Worm (Caenorhabditis elegans): ENCODE measurements around the gene K09E2.2.

Gene K09E2.2

DNA sequence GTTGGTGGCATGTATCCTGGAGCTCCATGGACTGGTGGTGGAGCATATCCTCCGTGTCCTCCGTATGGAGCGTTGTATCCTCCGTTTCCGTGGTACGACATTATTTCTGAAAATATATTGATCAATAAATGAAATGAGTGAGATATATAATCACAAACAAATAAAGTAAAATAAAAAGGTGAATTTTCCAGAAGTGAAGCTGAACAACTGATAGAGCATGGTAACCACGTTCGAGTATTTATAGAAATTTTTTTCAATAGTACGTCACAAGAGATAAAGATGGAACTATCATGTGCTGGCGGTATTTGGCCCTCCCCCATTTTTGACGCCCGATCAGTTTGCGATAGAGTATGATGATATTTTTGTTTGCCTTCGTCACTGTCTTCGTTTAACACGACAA is 44.0 kb downstream of the K09E2.2 start, which contains the start of gene F53A9.7:
Gene F53A9.7, minus strand, starts transcription at position 101 of the 400 bp plus-strand sequence.
- TF ChIP-seq pha-4 (tag; optimal IDR thresholded peaks at IDR 0.05), result peak; percentile 16
- TF ChIP-seq nhr-43 (tag; optimal IDR thresholded peaks at IDR 0.05; ENCODE audit: poor library complexity, severe bottlenecking), result no peak
- peak; percentile 33 for TF ChIP-seq elt-2 (tag; optimal IDR thresholded peaks at IDR 0.05)

DNA sequence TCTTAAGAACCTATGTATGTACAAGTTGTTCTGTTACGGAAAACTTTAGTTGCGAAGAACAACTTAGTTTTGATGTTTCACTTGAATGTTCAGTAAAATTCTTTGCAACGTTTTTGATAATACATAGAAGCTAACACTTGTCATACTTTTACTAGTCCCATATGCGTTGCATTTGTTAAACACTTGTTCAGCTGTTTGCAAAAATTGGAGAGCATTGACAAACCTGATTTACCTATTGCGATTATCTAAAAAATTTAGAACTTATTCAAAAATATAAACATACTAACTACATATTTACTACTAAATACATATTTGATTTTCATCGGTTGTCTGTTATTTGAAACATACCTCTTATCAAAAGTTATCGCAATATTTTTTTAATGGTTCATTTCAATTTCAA is 45.3 kb downstream of the K09E2.2 start:
- no peak for TF ChIP-seq jun-1 (tag; optimal IDR thresholded peaks at IDR 0.05)
- peak; percentile 40 for TF ChIP-seq pha-4 (tag; optimal IDR thresholded peaks at IDR 0.05)

DNA sequence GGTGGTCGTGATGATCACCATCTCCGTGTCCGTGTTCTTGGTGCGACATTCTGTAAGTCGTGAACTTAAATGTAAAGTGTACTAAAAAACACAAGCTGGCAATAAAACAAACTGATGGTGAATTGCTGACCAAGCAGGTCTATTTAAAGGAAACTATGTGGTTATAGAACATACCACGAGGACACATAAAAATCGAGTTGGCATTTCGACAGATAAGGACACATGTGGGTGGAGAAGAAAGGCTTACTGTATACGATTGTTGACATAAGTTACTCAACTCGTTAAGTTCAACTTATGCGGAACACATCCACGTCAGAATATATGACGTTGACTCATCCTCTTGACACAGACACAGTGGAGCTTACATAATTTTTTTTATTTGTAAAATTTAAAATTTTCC is 46.0 kb downstream of the K09E2.2 start, which contains the start of gene F53A9.8:
Gene F53A9.8, minus strand, starts transcription at position 49 of the 400 bp plus-strand sequence.
- TF ChIP-seq unc-39 (tag; optimal IDR thresholded peaks at IDR 0.05), result no peak
- peak; percentile 61 for TF ChIP-seq pqm-1 (tag; optimal IDR thresholded peaks at IDR 0.05)
- peak; percentile 75 for TF ChIP-seq elt-2 (tag; optimal IDR thresholded peaks at IDR 0.05)
- peak; percentile 71 for TF ChIP-seq pha-4 (tag; optimal IDR thresholded peaks at IDR 0.05)
- TF ChIP-seq nhr-12 (tag; optimal IDR thresholded peaks at IDR 0.05), result no peak

DNA sequence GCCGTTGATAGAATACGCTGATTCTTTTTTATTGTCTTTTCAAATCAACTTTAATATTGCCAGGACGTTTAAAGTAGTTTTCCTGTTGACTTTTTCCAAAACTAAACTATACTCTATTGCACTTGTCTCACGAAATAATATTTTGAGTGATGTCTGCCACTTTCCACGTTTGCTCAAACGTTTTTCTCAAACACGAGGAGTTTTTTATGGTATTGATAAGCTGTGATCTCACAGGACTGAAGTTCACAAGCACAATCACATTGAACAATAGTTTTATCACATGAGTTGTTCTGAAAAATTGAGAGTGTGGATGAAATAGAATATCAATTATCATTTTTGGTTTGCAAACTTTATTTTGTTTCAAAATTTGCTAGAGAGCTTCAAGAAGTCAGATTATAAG is 47.0 kb downstream of the K09E2.2 start:
- peak; percentile 67 for TF ChIP-seq pha-4 (tag; optimal IDR thresholded peaks at IDR 0.05)
- TF ChIP-seq elt-2 (tag; optimal IDR thresholded peaks at IDR 0.05), result peak; percentile 78
- no peak for TF ChIP-seq ceh-82 (tag; optimal IDR thresholded peaks at IDR 0.05)
- TF ChIP-seq pqm-1 (tag; optimal IDR thresholded peaks at IDR 0.05), result peak; percentile 13

DNA sequence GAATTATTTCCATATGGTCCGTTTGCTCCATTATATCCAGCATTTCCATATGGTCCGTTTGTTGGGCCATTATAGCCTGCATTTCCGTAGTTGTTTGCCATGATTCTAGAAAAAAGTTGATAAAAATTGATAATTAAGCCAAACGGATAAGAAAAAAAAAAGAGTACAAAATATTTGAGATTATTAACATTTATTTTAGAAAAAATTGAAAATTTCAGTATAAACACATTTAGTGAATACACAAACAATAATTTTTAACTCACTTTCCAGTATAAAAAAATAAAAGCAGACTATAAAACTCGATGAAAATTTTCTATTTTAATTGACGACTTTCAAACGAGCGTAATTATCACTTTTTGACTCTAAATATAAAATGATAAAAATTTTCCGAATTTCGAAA is 47.8 kb downstream of the K09E2.2 start, which contains the start of gene F53A9.9:
Gene F53A9.9, minus strand, starts transcription at position 101 of the 400 bp plus-strand sequence.
- TF ChIP-seq skn-1 (tag; optimal IDR thresholded peaks at IDR 0.05) (no peak), fos-1 (tag; optimal IDR thresholded peaks at IDR 0.05) (no peak)

DNA sequence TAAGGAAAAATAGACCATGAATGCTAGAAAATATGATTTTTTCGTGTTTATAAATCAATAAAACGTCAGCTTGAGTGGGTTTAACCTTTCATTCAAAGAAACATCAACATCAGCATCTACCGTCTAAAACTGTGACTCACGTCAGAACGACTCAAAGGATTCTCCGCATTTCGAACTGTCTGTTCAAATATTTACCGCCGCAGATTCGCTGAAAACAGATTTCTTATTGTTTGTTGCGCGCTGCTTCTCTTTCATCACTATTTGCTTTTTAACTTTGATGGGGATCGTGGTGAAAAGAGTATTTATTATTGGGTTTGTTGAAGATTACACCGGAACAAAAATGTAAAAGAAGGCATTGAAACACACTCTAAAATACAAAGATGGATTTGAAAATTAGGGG is 48.4 kb downstream of the K09E2.2 start:
- no peak for TF ChIP-seq elt-3 (tag; optimal IDR thresholded peaks at IDR 0.05)
- TF ChIP-seq pha-4 (tag; optimal IDR thresholded peaks at IDR 0.05), result peak; percentile 91
- TF ChIP-seq pqm-1 (tag; optimal IDR thresholded peaks at IDR 0.05), result no peak

DNA sequence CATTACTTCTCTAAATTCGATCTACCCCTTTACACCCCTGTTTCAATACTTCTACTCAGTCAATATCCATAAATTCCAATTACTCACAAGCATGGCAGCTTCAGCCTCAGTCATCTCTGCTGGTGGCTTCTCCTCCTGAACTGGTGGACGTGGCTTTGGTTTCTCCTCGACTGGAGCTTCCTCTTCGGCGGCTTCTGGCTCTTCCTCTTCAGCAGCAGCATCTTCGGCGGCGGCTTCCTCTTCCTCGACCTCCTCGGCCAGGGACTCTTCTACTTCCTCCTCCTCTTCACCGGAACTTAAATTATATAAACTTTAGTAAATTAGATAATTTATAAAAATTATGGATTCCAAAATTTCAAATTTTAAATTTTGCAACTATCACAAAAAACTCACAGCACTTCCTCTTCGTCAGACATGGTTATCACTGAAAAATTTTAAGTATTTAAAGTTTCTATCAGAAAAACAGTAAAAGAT is 50.3 kb downstream of the K09E2.2 start, which contains the start of gene tnt-2:
Gene tnt-2, minus strand, starts transcription at position 424 of the 474 bp plus-strand sequence.
- TF ChIP-seq egl-5 (tag; optimal IDR thresholded peaks at IDR 0.05) (no peak), aly-2 (tag; optimal IDR thresholded peaks at IDR 0.05) (no peak), ztf-11 (tag; optimal IDR thresholded peaks at IDR 0.05) (no peak), elt-3 (tag; optimal IDR thresholded peaks at IDR 0.05) (no peak), fos-1 (tag; optimal IDR thresholded peaks at IDR 0.05) (no peak), mdl-1 (tag; optimal IDR thresholded peaks at IDR 0.05) (no peak), egl-27 (tag; optimal IDR thresholded peaks at IDR 0.05) (no peak)

DNA sequence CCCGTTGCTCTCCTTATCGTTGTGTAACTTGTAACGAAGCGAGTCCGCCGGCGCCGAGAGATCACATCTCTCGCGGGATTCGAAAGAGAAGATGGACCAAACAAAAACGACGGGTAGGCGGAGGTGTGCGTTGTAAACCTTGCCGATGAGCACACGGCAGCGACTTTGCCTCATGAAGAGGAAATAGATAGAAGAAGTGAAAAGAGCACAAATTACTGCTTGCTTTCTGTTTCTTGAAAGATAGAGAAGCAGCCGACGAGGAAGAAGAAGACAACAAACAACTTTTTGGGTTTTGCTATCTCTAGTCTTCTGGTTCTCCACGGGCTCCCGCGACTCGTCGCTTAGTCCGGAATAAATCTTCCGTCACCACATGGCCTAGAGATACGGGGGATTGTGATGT is 51.0 kb downstream of the K09E2.2 start:
- no peak for TF ChIP-seq pqm-1 (tag; optimal IDR thresholded peaks at IDR 0.05)
- no peak for TF ChIP-seq aly-2 (tag; optimal IDR thresholded peaks at IDR 0.05)
- no peak for TF ChIP-seq daf-12 (tag; optimal IDR thresholded peaks at IDR 0.05)
- no peak for TF ChIP-seq lsy-12 (tag; optimal IDR thresholded peaks at IDR 0.05)
- TF ChIP-seq hmg-11 (tag; optimal IDR thresholded peaks at IDR 0.05), result no peak
- peak; percentile 49 for TF ChIP-seq nfya-1 (tag; optimal IDR thresholded peaks at IDR 0.05; ENCODE audit: insufficient read depth)
- peak; percentile 56 for TF ChIP-seq nhr-11 (tag; optimal IDR thresholded peaks at IDR 0.05)
- TF ChIP-seq snpc-4 (tag; optimal IDR thresholded peaks at IDR 0.05), result peak; percentile 26
- TF ChIP-seq fkh-2 (tag; optimal IDR thresholded peaks at IDR 0.05), result peak; percentile 30
- no peak for TF ChIP-seq nhr-43 (tag; optimal IDR thresholded peaks at IDR 0.05; ENCODE audit: poor library complexity, severe bottlenecking)
- no peak for TF ChIP-seq R02D3.7 (tag; optimal IDR thresholded peaks at IDR 0.05)

DNA sequence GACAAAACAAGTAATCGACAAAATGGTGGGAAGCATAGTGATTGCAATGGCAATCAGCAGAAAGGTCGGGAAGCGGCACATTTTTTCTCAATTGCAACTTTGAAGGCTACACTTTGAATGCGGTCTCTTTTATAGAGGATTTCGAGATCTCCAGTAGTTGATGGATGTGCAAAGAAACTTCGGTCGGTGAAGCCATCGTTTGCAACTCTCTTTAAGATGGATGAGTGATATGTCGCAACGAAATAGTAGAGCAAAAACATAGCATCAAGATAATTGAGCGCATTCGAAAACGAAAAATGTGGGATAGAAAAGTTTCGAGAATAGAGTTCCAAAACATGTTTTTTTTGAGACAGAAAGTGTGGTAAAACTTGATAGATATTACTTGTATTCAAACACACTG is 54.4 kb downstream of the K09E2.2 start, which contains the start of gene EGAP4.1:
Gene EGAP4.1, minus strand, starts transcription at position 101 of the 400 bp plus-strand sequence.
- TF ChIP-seq ama-1 (optimal IDR thresholded peaks at IDR 0.05) (no peak), lin-39 (tag; optimal IDR thresholded peaks at IDR 0.05) (peak; percentile 55), tbx-2 (tag; optimal IDR thresholded peaks at IDR 0.05) (no peak), elt-1 (tag; optimal IDR thresholded peaks at IDR 0.05) (no peak)
